Worm (Caenorhabditis elegans): ENCODE data around the gene B0303.11.
A peak's percentile ranks its signal among the peaks of the same experiment; 100 is the strongest.

The B0303.11 gene

ce11 chrIII:8748620-8749019 is 38.4 kb upstream of the B0303.11 start (continued):
- TF ChIP-seq lin-13 (GFP tag; optimal IDR thresholded peaks at IDR 0.05) (no peak), attf-4 (tag; optimal IDR thresholded peaks at IDR 0.05) (no peak), nhr-11 (tag; optimal IDR thresholded peaks at IDR 0.05) (no peak), tag-97 (GFP tag; IDR thresholded peaks at IDR 0.05) (no peak), ZK546.5 (tag; optimal IDR thresholded peaks at IDR 0.05) (no peak), T26A8.4 (GFP tag; IDR thresholded peaks at IDR 0.05) (no peak), nhr-102 (tag; optimal IDR thresholded peaks at IDR 0.05) (no peak), dve-1 (tag; optimal IDR thresholded peaks at IDR 0.05; ENCODE audit: insufficient read depth) (peak; percentile 83), Y48G9A.11 (GFP tag; IDR thresholded peaks at IDR 0.05) (no peak), mep-1 (tag; optimal IDR thresholded peaks at IDR 0.05) (peak; percentile 37), skn-1 (tag; optimal IDR thresholded peaks at IDR 0.05) (no peak), daf-16 (GFP tag; optimal IDR thresholded peaks at IDR 0.05) (no peak), daf-16 (tag; optimal IDR thresholded peaks at IDR 0.05) (peak; percentile 67), T20F7.1 (GFP tag; optimal IDR thresholded peaks at IDR 0.05) (no peak), cey-2 (tag; optimal IDR thresholded peaks at IDR 0.05; ENCODE audit: borderline replicate concordance, insufficient read depth) (no peak), snpc-4 (tag; optimal IDR thresholded peaks at IDR 0.05) (no peak), hif-1 (tag; optimal IDR thresholded peaks at IDR 0.05) (no peak), ceh-44 (GFP tag; IDR thresholded peaks at IDR 0.05) (no peak), hlh-11 (tag; optimal IDR thresholded peaks at IDR 0.05) (peak; percentile 78), hlh-30 (tag; optimal IDR thresholded peaks at IDR 0.05; ENCODE audit: insufficient read depth) (peak; percentile 2), ztf-7 (tag; optimal IDR thresholded peaks at IDR 0.05) (no peak), nhr-25 (tag; optimal IDR thresholded peaks at IDR 0.05; ENCODE audit: borderline replicate concordance, insufficient read depth) (no peak), daf-12 (tag; optimal IDR thresholded peaks at IDR 0.05) (no peak), fos-1 (tag; optimal IDR thresholded peaks at IDR 0.05) (no peak), ceh-32 (tag; optimal IDR thresholded peaks at IDR 0.05; ENCODE audit: poor library complexity) (no peak), unc-39 (tag; optimal IDR thresholded peaks at IDR 0.05) (no peak), mxl-3 (GFP tag; optimal IDR thresholded peaks at IDR 0.05) (no peak), nhr-77 (tag; optimal IDR thresholded peaks at IDR 0.05) (peak; percentile 48), hmg-1.1 (GFP tag; IDR thresholded peaks at IDR 0.05) (no peak), nhr-6 (tag; optimal IDR thresholded peaks at IDR 0.05) (peak; percentile 11), egl-27 (tag; optimal IDR thresholded peaks at IDR 0.05) (no peak), F49E8.2 (tag; optimal IDR thresholded peaks at IDR 0.05; ENCODE audit: borderline replicate concordance) (no peak), aly-2 (tag; optimal IDR thresholded peaks at IDR 0.05) (no peak), ZK337.2 (GFP tag; IDR thresholded peaks at IDR 0.05) (no peak), zfp-3 (GFP tag; conservative IDR thresholded peaks at IDR 0.05) (no peak), jun-1 (tag; optimal IDR thresholded peaks at IDR 0.05) (no peak), ceh-28 (tag; optimal IDR thresholded peaks at IDR 0.05) (no peak), lim-7 (GFP tag; IDR thresholded peaks at IDR 0.05) (no peak), pha-4 (GFP tag; IDR thresholded peaks at IDR 0.05) (no peak), pha-4 (tag; optimal IDR thresholded peaks at IDR 0.05) (no peak), nhr-41 (GFP tag; IDR thresholded peaks at IDR 0.05) (no peak), madf-9 (GFP tag; conservative IDR thresholded peaks at IDR 0.05) (no peak), daf-19 (GFP tag; conservative IDR thresholded peaks at IDR 0.05) (no peak)

DNA sequence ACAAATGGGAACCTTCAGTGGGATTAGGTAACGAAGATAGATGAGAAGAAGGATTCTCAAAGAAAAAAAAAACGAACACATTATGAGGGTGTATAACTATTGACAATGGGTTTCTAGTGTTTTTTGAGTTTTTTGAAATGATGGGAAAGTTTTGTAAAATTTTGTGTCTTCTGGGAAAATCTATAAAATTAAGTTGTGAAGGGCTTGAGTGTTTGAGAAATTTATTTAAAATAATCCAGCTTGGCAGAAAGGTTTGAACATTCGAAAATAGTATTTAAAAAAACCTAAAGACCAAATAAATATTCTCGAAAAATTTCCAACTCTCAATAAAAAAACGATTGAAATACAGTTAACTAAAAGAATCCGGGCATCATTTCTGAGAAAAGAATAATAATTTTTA is 35.0 kb upstream of the B0303.11 start:
- TF ChIP-seq unc-62 (GFP tag; optimal IDR thresholded peaks at IDR 0.05 in 1 of 2) (peak in 1 of 2 experiments; percentile 95), unc-62 (tag; optimal IDR thresholded peaks at IDR 0.05) (no peak), spr-1 (tag; optimal IDR thresholded peaks at IDR 0.05) (no peak), nhr-77 (tag; optimal IDR thresholded peaks at IDR 0.05) (no peak)

All from whole organism, L4 larva.